Fruit fly (Drosophila melanogaster) whole organism: ENCODE measurements around the gene CG9926.

ENCODE experiments used
- CG8478 ChIP-seq: fragments of >200 bp; optimal IDR thresholded peaks from 2 replicates; lab custom pipeline; 2018; ENCODE audit warnings: inconsistent platforms
- Dll ChIP-seq: fragments of >200 bp; optimal IDR thresholded peaks from 2 replicates; lab custom pipeline; 2017
- EcR ChIP-seq, 2 experiments: fragments of >200 bp; optimal IDR thresholded peaks; 2 replicates each; lab custom pipeline; 2017; ENCODE audit warnings: missing biosample characterization in 2 of 2, missing genetic modification characterization in 2 of 2, missing genetic modification reagents in 2 of 2
- pan ChIP-seq: fragments of >200 bp; optimal IDR thresholded peaks from 2 replicates; lab custom pipeline; 2017
- psq ChIP-seq: fragments of >200 bp; optimal IDR thresholded peaks from 2 replicates; lab custom pipeline; 2017
- usp ChIP-seq: fragments of >200 bp; optimal IDR thresholded peaks from 2 replicates; lab custom pipeline; 2017; ENCODE audit warnings: missing biosample characterization, missing genetic modification characterization, mixed read lengths

- TF ChIP-seq pan = no peak
- no peak for TF ChIP-seq psq (lab: Kevin White, UChicago)
- TF ChIP-seq Dll = no peak
- no peak for TF ChIP-seq CG8478 (lab: Kevin White, UChicago)
- no peak for TF ChIP-seq EcR (GFP tag; optimal IDR thresholded peaks at IDR 0.05; lab: Kevin White, UChicago)
- no peak for TF ChIP-seq usp
Observed at dm6 chr3R:13930252-13930651, 20.7 kb downstream of the CG9926 start.
